Worm (Caenorhabditis elegans) whole organism, mixed stage, embryonic: Measurements from ENCODE around the gene acr-5.

ENCODE experiments used
- ces-1 ChIP-seq: fragments of 150-350 bp; optimal IDR thresholded peaks from 2 replicates; lab custom pipeline; 2014; ENCODE audit warnings: missing biosample characterization, missing genetic modification reagents, missing genetic modification characterization
- cnd-1 ChIP-seq: fragments of 200-800 bp; sonication (Bioruptor generic); optimal IDR thresholded peaks from 2 replicates; lab custom pipeline; 2018; ENCODE audit warnings: mild to moderate bottlenecking, missing genetic modification characterization, missing compliant biosample characterization
- elt-3 ChIP-seq: fragments of 150-350 bp; optimal IDR thresholded peaks from 2 replicates; lab custom pipeline; 2014; ENCODE audit warnings: missing biosample characterization, missing genetic modification characterization
- flh-1 ChIP-seq: fragments of 200-800 bp; sonication (Bioruptor generic); optimal IDR thresholded peaks from 2 replicates; lab custom pipeline; 2018; ENCODE audit warnings: mild to moderate bottlenecking, missing genetic modification characterization, moderate library complexity, missing compliant biosample characterization
- mep-1 ChIP-seq: fragments of 150-350 bp; optimal IDR thresholded peaks from 2 replicates; lab custom pipeline; 2017; ENCODE audit warnings: missing biosample characterization, missing genetic modification reagents, missing genetic modification characterization, inconsistent platforms
- nhr-12 ChIP-seq: fragments of 150-350 bp; optimal IDR thresholded peaks from 2 replicates; lab custom pipeline; 2014; ENCODE audit warnings: missing biosample characterization, missing genetic modification characterization
- nhr-237 ChIP-seq: fragments of 150-350 bp; optimal IDR thresholded peaks from 2 replicates; lab custom pipeline; 2014; ENCODE audit warnings: missing biosample characterization, missing genetic modification characterization
- nhr-28 ChIP-seq: fragments of 150-350 bp; optimal IDR thresholded peaks from 2 replicates; lab custom pipeline; 2014; ENCODE audit warnings: missing biosample characterization, missing genetic modification characterization
- pha-4 ChIP-seq: fragments of 150-350 bp; optimal IDR thresholded peaks from 2 replicates; lab custom pipeline; 2018; ENCODE audit warnings: missing biosample characterization, missing genetic modification reagents, missing genetic modification characterization
- unc-39 ChIP-seq: fragments of 150-350 bp; optimal IDR thresholded peaks from 2 replicates; lab custom pipeline; 2014; ENCODE audit warnings: missing biosample characterization, missing genetic modification characterization
- unc-62 ChIP-seq: fragments of 150-350 bp; optimal IDR thresholded peaks from 2 replicates; lab custom pipeline; 2014; ENCODE audit warnings: missing biosample characterization, missing genetic modification reagents, missing genetic modification characterization
- ztf-11 ChIP-seq: fragments of 150-350 bp; optimal IDR thresholded peaks from 2 replicates; lab custom pipeline; 2014; ENCODE audit warnings: missing biosample characterization, missing genetic modification characterization

DNA sequence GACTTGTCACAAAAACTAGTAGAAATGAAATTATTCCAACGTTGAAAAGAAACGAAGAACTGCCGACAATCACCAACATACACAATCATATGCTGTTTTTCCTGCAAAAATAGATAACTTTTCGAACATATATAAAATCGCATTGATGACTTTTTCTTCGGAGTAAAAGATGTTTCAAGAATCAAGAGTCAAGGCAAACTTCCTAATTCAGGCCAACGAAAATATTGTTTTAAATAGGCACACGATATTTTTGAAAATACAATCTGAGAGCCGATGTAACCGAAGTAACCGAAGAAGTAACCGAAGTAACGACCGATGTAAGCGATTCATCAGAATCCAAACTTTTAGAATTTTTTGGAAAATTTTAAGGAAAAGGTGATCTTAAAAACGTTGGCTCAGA, 5.4 kb upstream of the acr-5 start, which contains the start of gene C09E7.10:
- TF ChIP-seq elt-3 = no peak
- no peak for TF ChIP-seq nhr-28 (tag; lab: Kevin White, UChicago)
- no peak for TF ChIP-seq pha-4 (tag; lab: Kevin White, UChicago)
- TF ChIP-seq unc-39 (tag; lab: Kevin White, UChicago) = no peak
- TF ChIP-seq nhr-237 (tag; lab: Kevin White, UChicago) = no peak
- TF ChIP-seq unc-62 (GFP tag; lab: Kevin White, UChicago) = no peak
- TF ChIP-seq cnd-1 (tag; lab: Kevin White, UChicago) = no peak
- no peak for TF ChIP-seq nhr-12 (tag; lab: Kevin White, UChicago)
- TF ChIP-seq ztf-11 (tag; lab: Kevin White, UChicago) = no peak
- no peak for TF ChIP-seq mep-1 (tag; lab: Kevin White, UChicago)
- no peak for TF ChIP-seq ces-1 (GFP tag; lab: Kevin White, UChicago)
- no peak for TF ChIP-seq flh-1 (GFP tag; lab: Kevin White, UChicago)
